Worm (Caenorhabditis elegans) whole organism, L4 larva: ENCODE data around the gene aco-1.

Experiments
- egl-27 ChIP-seq: sonication (generic microtip); optimal IDR thresholded peaks from 3 replicates; lab custom pipeline; 2017; ENCODE audit warnings: missing biosample characterization, missing genetic modification reagents, missing genetic modification characterization
- fos-1 ChIP-seq: fragments of 150-350 bp; optimal IDR thresholded peaks from 2 replicates; lab custom pipeline; 2014; ENCODE audit warnings: missing biosample characterization, missing genetic modification characterization
- hmg-1.1 ChIP-seq: fragments of 200-800 bp; sonication (Bioruptor generic); IDR thresholded peaks from 2 replicates; pipeline ENCODE4 v1.3.6; 2022; ENCODE audit warnings: missing genetic modification reagents, missing genetic modification characterization, missing compliant biosample characterization
- lin-13 ChIP-seq: fragments of 150-350 bp; optimal IDR thresholded peaks from 2 replicates; lab custom pipeline; 2014; ENCODE audit warnings: missing biosample characterization, missing genetic modification reagents, missing genetic modification characterization
- mxl-2 ChIP-seq: fragments of 200-800 bp; sonication (Bioruptor generic); conservative IDR thresholded peaks from 2 replicates; pipeline ENCODE4 v1.3.6; 2022; ENCODE audit warnings: missing genetic modification reagents, missing genetic modification characterization, missing compliant biosample characterization
- nhr-76 ChIP-seq: fragments of 150-350 bp; optimal IDR thresholded peaks from 2 replicates; lab custom pipeline; 2014; ENCODE audit warnings: missing biosample characterization, missing genetic modification characterization
- snpc-4 ChIP-seq: fragments of 150-350 bp; optimal IDR thresholded peaks from 2 replicates; lab custom pipeline; 2014; ENCODE audit warnings: missing biosample characterization, missing genetic modification characterization
- zfp-2 ChIP-seq: sonication (generic microtip); optimal IDR thresholded peaks from 2 replicates; lab custom pipeline; 2016; ENCODE audit warnings: mild to moderate bottlenecking, missing genetic modification characterization, missing compliant biosample characterization
- ztf-11 ChIP-seq: fragments of 150-350 bp; optimal IDR thresholded peaks from 2 replicates; lab custom pipeline; 2014; ENCODE audit warnings: missing biosample characterization, missing genetic modification characterization

DNA sequence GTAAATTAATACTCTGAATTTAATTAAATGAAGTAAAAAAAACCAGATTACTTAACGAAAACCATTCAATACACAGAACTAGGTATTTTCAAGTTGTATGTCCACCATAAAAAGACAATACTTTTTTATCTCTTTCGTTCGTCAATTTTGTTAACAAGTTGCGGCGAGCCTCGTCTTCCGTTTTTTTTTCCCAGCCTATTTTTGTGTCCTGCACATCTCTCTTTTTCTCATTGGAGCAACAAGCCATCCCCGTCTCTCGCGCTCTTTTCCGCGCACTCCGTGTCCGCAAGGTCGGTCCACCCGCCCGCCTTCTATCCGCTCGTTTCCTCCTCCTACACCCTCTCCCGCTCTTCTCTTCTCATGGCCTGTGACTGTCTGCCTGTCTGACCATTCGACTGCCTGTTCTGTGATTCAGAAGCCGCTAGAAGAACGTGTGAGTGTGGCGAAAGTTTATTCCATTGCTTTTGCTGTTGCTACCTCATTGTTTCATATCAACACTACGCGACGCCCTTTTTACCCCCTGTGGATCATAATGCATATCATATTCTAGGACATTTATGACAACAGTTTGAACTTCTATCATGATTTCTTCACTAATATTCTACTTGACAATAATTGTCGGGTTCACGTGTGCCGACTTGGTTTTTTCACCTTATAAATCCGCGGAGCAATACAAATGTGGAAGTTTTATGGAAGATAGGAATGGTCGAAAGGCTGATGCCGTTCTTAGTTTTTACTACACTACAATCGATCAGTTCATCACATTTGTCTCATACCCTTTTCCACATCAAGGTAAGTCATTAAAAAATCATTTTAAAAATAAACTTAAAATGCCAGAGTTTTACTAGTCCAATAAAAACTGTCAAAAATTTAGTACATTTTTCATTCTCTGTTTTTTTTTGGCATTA is 45.1 kb downstream of the aco-1 start, which contains the start of the genes F08B12.11 and prmn-1:
- TF ChIP-seq snpc-4 (no peak), egl-27 (tag; lab: Kevin White, UChicago) (no peak), lin-13 (GFP tag; lab: Kevin White, UChicago) (no peak), nhr-76 (no peak), zfp-2 (no peak), ztf-11 (tag; lab: Kevin White, UChicago) (no peak), hmg-1.1 (GFP tag; lab: Robert Waterston, UW) (no peak), fos-1 (tag; lab: Kevin White, UChicago) (no peak), mxl-2 (GFP tag; lab: Robert Waterston, UW) (no peak)
